Fruit fly (Drosophila melanogaster) whole organism, embryonic: ENCODE data around the gene Syx8.

Experiments
- Atf-2 ChIP-seq: fragments of 200-800 bp; sonication (Bioruptor generic); optimal IDR thresholded peaks from 2 replicates; lab custom pipeline; 2016; ENCODE audit warnings: missing biosample characterization, missing genetic modification characterization
- Blimp-1 ChIP-seq: fragments of 200-800 bp; sonication (Bioruptor generic); optimal IDR thresholded peaks from 3 replicates; lab custom pipeline; 2018; ENCODE audit warnings: missing biosample characterization, missing genetic modification characterization, mild to moderate bottlenecking, moderate library complexity, missing genetic modification reagents
- CG1024 ChIP-seq: fragments of 200-800 bp; sonication (Bioruptor generic); IDR thresholded peaks from 2 replicates; pipeline ENCODE4 v1.3.6; 2022; ENCODE audit warnings: missing biosample characterization, missing genetic modification characterization
- CG10274 ChIP-seq: fragments of 200-800 bp; sonication (Bioruptor generic); optimal IDR thresholded peaks from 3 replicates; lab custom pipeline; 2017; ENCODE audit warnings: missing biosample characterization, mild to moderate bottlenecking, missing genetic modification characterization
- CG1233 ChIP-seq: fragments of 200-800 bp; sonication (Bioruptor generic); optimal IDR thresholded peaks from 4 replicates; lab custom pipeline; 2018; ENCODE audit warnings: missing biosample characterization, mild to moderate bottlenecking, missing genetic modification characterization
- CG12659 ChIP-seq: fragments of 200-800 bp; sonication (Bioruptor generic); optimal IDR thresholded peaks from 3 replicates; lab custom pipeline; 2017; ENCODE audit warnings: mild to moderate bottlenecking, missing biosample characterization, missing genetic modification reagents, missing genetic modification characterization
- CG13296 ChIP-seq: fragments of 200-800 bp; sonication (Bioruptor generic); optimal IDR thresholded peaks from 3 replicates; lab custom pipeline; 2018; ENCODE audit warnings: missing biosample characterization, mild to moderate bottlenecking, missing genetic modification characterization
- CG14441 ChIP-seq: fragments of 200-800 bp; sonication (Bioruptor generic); IDR thresholded peaks from 2 replicates; pipeline ENCODE4 v1.3.6; 2022; ENCODE audit warnings: missing biosample characterization, missing genetic modification characterization
- CG15601 ChIP-seq: fragments of 200-800 bp; sonication (Bioruptor generic); optimal IDR thresholded peaks from 3 replicates; lab custom pipeline; 2019; ENCODE audit warnings: missing biosample characterization, mild to moderate bottlenecking, missing genetic modification characterization, moderate library complexity
- CG16863 ChIP-seq: fragments of 200-800 bp; sonication (Bioruptor generic); optimal IDR thresholded peaks from 3 replicates; lab custom pipeline; 2016; ENCODE audit warnings: missing biosample characterization, missing genetic modification characterization
- CG17385 ChIP-seq: fragments of 200-800 bp; sonication (Bioruptor generic); optimal IDR thresholded peaks from 3 replicates; lab custom pipeline; 2018; ENCODE audit warnings: missing biosample characterization, mild to moderate bottlenecking, missing genetic modification characterization
- CG17612 ChIP-seq: fragments of 200-800 bp; sonication (Bioruptor generic); IDR thresholded peaks from 2 replicates; pipeline ENCODE4 v1.3.6; 2022; ENCODE audit warnings: missing biosample characterization, missing genetic modification characterization
- CG17912 ChIP-seq: fragments of 200-800 bp; sonication (Bioruptor generic); optimal IDR thresholded peaks from 2 replicates; lab custom pipeline; 2018; ENCODE audit warnings: missing biosample characterization, mild to moderate bottlenecking, missing genetic modification characterization
- CG2199 ChIP-seq: fragments of 200-800 bp; sonication (Bioruptor generic); IDR thresholded peaks from 3 replicates; pipeline ENCODE4 v1.3.6; 2022; ENCODE audit warnings: missing biosample characterization, missing genetic modification characterization
- CG3281 ChIP-seq: fragments of 200-800 bp; sonication (Bioruptor generic); optimal IDR thresholded peaks from 3 replicates; lab custom pipeline; 2017; ENCODE audit warnings: missing biosample characterization, mild to moderate bottlenecking, missing genetic modification characterization
- CG3847 ChIP-seq: fragments of 200-800 bp; sonication (Bioruptor generic); IDR thresholded peaks from 2 replicates; pipeline ENCODE4 v1.3.6; 2022; ENCODE audit warnings: missing biosample characterization, missing genetic modification characterization
- CG4707 ChIP-seq: fragments of 200-800 bp; sonication (Bioruptor generic); optimal IDR thresholded peaks from 2 replicates; lab custom pipeline; 2018; ENCODE audit warnings: missing biosample characterization, mild to moderate bottlenecking, missing genetic modification characterization, moderate library complexity
- CG4730 ChIP-seq: fragments of 200-800 bp; sonication (Bioruptor generic); IDR thresholded peaks from 2 replicates; pipeline ENCODE4 v1.3.6; 2022; ENCODE audit warnings: missing biosample characterization, missing genetic modification characterization
- CG5245 ChIP-seq: fragments of 200-800 bp; sonication (Bioruptor generic); optimal IDR thresholded peaks from 3 replicates; lab custom pipeline; 2016; ENCODE audit warnings: missing biosample characterization, missing genetic modification characterization
- CG6254 ChIP-seq: fragments of 200-800 bp; sonication (Bioruptor generic); optimal IDR thresholded peaks from 3 replicates; lab custom pipeline; 2017; ENCODE audit warnings: mild to moderate bottlenecking, missing biosample characterization, missing genetic modification reagents, missing genetic modification characterization
- CG8924 ChIP-seq: fragments of 200-800 bp; optimal IDR thresholded peaks from 3 replicates; lab custom pipeline; 2019; ENCODE audit warnings: missing biosample characterization, mild to moderate bottlenecking, missing genetic modification characterization, moderate library complexity
- CG8944 ChIP-seq: fragments of 200-800 bp; sonication (Bioruptor generic); optimal IDR thresholded peaks from 3 replicates; lab custom pipeline; 2016; ENCODE audit warnings: missing biosample characterization, missing genetic modification characterization
- CoRest ChIP-seq: fragments of 200-800 bp; sonication (Bioruptor generic); optimal IDR thresholded peaks from 3 replicates; lab custom pipeline; 2018; ENCODE audit warnings: missing biosample characterization, mild to moderate bottlenecking, missing genetic modification characterization, moderate library complexity
- Dbx ChIP-seq: fragments of 200-800 bp; sonication (Bioruptor generic); IDR thresholded peaks from 3 replicates; pipeline ENCODE4 v1.3.6; 2022; ENCODE audit warnings: missing biosample characterization, missing genetic modification characterization
- E2f2 ChIP-seq: fragments of 200-800 bp; sonication (Bioruptor generic); IDR thresholded peaks from 2 replicates; pipeline ENCODE4 v1.3.6; 2022; ENCODE audit warnings: missing biosample characterization, missing genetic modification characterization
- Fer1 ChIP-seq: fragments of 200-800 bp; sonication (Bioruptor generic); optimal IDR thresholded peaks from 2 replicates; lab custom pipeline; 2017; ENCODE audit warnings: missing biosample characterization, mild to moderate bottlenecking, missing genetic modification characterization
- Fer3 ChIP-seq: fragments of 200-800 bp; sonication (Bioruptor generic); optimal IDR thresholded peaks from 2 replicates; lab custom pipeline; 2018; ENCODE audit warnings: missing biosample characterization, mild to moderate bottlenecking, missing genetic modification characterization, moderate library complexity
- H2.0 ChIP-seq: fragments of 200-800 bp; sonication (Bioruptor generic); IDR thresholded peaks from 2 replicates; pipeline ENCODE4 v1.3.6; 2022; ENCODE audit warnings: missing biosample characterization, missing genetic modification characterization
- HmgZ ChIP-seq: fragments of 200-800 bp; sonication (Bioruptor generic); optimal IDR thresholded peaks from 2 replicates; lab custom pipeline; 2018; ENCODE audit warnings: missing biosample characterization, mild to moderate bottlenecking, missing genetic modification characterization
- Hr39 ChIP-seq: fragments of >200 bp; optimal IDR thresholded peaks from 2 replicates; lab custom pipeline; 2017
- MBD-R2 ChIP-seq: fragments of 200-800 bp; sonication (Bioruptor generic); IDR thresholded peaks from 2 replicates; pipeline ENCODE4 v1.3.6; 2022; ENCODE audit warnings: missing biosample characterization, missing genetic modification characterization
- Meics ChIP-seq: fragments of 200-800 bp; sonication (Bioruptor generic); optimal IDR thresholded peaks from 2 replicates; lab custom pipeline; 2017; ENCODE audit warnings: missing biosample characterization, mild to moderate bottlenecking, missing genetic modification characterization
- NfI ChIP-seq: fragments of 200-800 bp; sonication (Bioruptor generic); optimal IDR thresholded peaks from 3 replicates; lab custom pipeline; 2018; ENCODE audit warnings: missing biosample characterization, mild to moderate bottlenecking, missing genetic modification characterization, moderate library complexity
- Scr ChIP-seq: fragments of 200-800 bp; sonication (Bioruptor generic); IDR thresholded peaks from 2 replicates; pipeline ENCODE4 v1.3.6; 2022; ENCODE audit warnings: missing biosample characterization, missing genetic modification characterization; ENCODE audit not compliant: partially characterized antibody
- Sry-δ ChIP-seq: fragments of 200-800 bp; sonication (Bioruptor generic); optimal IDR thresholded peaks from 2 replicates; lab custom pipeline; 2016; ENCODE audit warnings: missing biosample characterization, missing genetic modification characterization
- Stat92E ChIP-seq, 3 experiments: fragments of >200 bp in 2 of 3; fragments of 200-800 bp in 1 of 3; sonication (Bioruptor generic) in 1 of 3; optimal IDR thresholded peaks; 2 replicates each; lab custom pipeline; 2017 to 2019; ENCODE audit warnings: missing biosample characterization in 3 of 3, missing genetic modification characterization in 3 of 3, mild to moderate bottlenecking in 1 of 3, moderate library complexity in 1 of 3
- Tbp ChIP-seq: fragments of >200 bp; optimal IDR thresholded peaks from 2 replicates; lab custom pipeline; 2018; ENCODE audit warnings: missing biosample characterization, missing genetic modification characterization
- YL-1 ChIP-seq: fragments of 200-800 bp; sonication (Bioruptor generic); optimal IDR thresholded peaks from 3 replicates; lab custom pipeline; 2017; ENCODE audit warnings: missing biosample characterization, mild to moderate bottlenecking, missing genetic modification characterization
- ac ChIP-seq: fragments of 200-800 bp; sonication (Bioruptor generic); optimal IDR thresholded peaks from 3 replicates; lab custom pipeline; 2017; ENCODE audit warnings: missing biosample characterization, mild to moderate bottlenecking, missing genetic modification characterization
- caup ChIP-seq: fragments of 200-800 bp; sonication (Bioruptor generic); optimal IDR thresholded peaks from 3 replicates; lab custom pipeline; 2017; ENCODE audit warnings: missing biosample characterization, mild to moderate bottlenecking, missing genetic modification characterization, moderate library complexity; ENCODE audit not compliant: severe bottlenecking
- croc ChIP-seq: fragments of 200-800 bp; sonication (Bioruptor generic); conservative IDR thresholded peaks from 3 replicates; pipeline ENCODE4 v1.3.6; 2022; ENCODE audit warnings: missing biosample characterization, missing genetic modification characterization
- dm ChIP-seq: fragments of 200-800 bp; sonication (Bioruptor generic); optimal IDR thresholded peaks from 3 replicates; lab custom pipeline; 2016; ENCODE audit warnings: missing biosample characterization, missing genetic modification characterization
- h ChIP-seq: fragments of >200 bp; optimal IDR thresholded peaks from 2 replicates; lab custom pipeline; 2017
- jumu ChIP-seq: fragments of 200-800 bp; sonication (Bioruptor generic); optimal IDR thresholded peaks from 3 replicates; lab custom pipeline; 2016; ENCODE audit warnings: missing biosample characterization, missing genetic modification characterization
- odd ChIP-seq: fragments of 200-800 bp; sonication (Bioruptor generic); optimal IDR thresholded peaks from 2 replicates; lab custom pipeline; 2017; ENCODE audit warnings: missing biosample characterization, mild to moderate bottlenecking, missing genetic modification characterization
- salm ChIP-seq: fragments of 200-800 bp; sonication (Bioruptor generic); optimal IDR thresholded peaks from 2 replicates; lab custom pipeline; 2018; ENCODE audit warnings: missing biosample characterization, mild to moderate bottlenecking, missing genetic modification characterization
- schlank ChIP-seq: fragments of 200-800 bp; sonication (Bioruptor generic); optimal IDR thresholded peaks from 2 replicates; lab custom pipeline; 2018; ENCODE audit warnings: missing biosample characterization, mild to moderate bottlenecking, missing genetic modification characterization
- sob ChIP-seq: fragments of 200-800 bp; sonication (Bioruptor generic); IDR thresholded peaks from 2 replicates; pipeline ENCODE4 v1.3.6; 2022; ENCODE audit warnings: missing biosample characterization, missing genetic modification characterization
- tio ChIP-seq: fragments of 200-800 bp; sonication (Bioruptor generic); optimal IDR thresholded peaks from 2 replicates; lab custom pipeline; 2017; ENCODE audit warnings: missing biosample characterization, missing genetic modification characterization, inconsistent platforms
- unpg ChIP-seq: fragments of 200-800 bp; sonication (Bioruptor generic); optimal IDR thresholded peaks from 3 replicates; lab custom pipeline; 2018; ENCODE audit warnings: missing biosample characterization, mild to moderate bottlenecking, missing genetic modification characterization, moderate library complexity
- usp ChIP-seq: fragments of >200 bp; optimal IDR thresholded peaks from 2 replicates; lab custom pipeline; 2017; ENCODE audit warnings: missing biosample characterization, missing genetic modification characterization

Syx8 gene

dm6 chr3L:16581201-16581705 lies 5.6 kb downstream of the Syx8 start, which contains the start of gene Smn (continued):
- TF ChIP-seq CG16863 (GFP tag; lab: Kevin White, UChicago) (peak; percentile 52), croc (GFP tag; lab: Robert Waterston, UW) (no peak), HmgZ (peak; percentile 29), NfI (GFP tag; lab: Kevin White, UChicago) (no peak), schlank (tag; lab: Kevin White, UChicago) (no peak), H2.0 (no peak), Hr39 (lab: Kevin White, UChicago) (no peak), CG4730 (GFP tag; lab: Robert Waterston, UW) (no peak), Fer1 (peak; percentile 32), CG4707 (GFP tag; lab: Kevin White, UChicago) (no peak), CG14441 (GFP tag; lab: Robert Waterston, UW) (no peak), salm (tag; lab: Kevin White, UChicago) (no peak), CG17385 (GFP tag; lab: Kevin White, UChicago) (peak; percentile 58), CG3281 (GFP tag; lab: Kevin White, UChicago) (peak; percentile 57), CG15601 (tag; lab: Kevin White, UChicago) (peak; percentile 19), CG8944 (GFP tag; lab: Kevin White, UChicago) (peak; percentile 22), CG5245 (GFP tag; lab: Kevin White, UChicago) (peak; percentile 2), CG17912 (GFP tag; lab: Kevin White, UChicago) (no peak), Dbx (GFP tag; lab: Robert Waterston, UW) (0 out of 3 replicates have a peak, but pooled peaks have one; percentile 56), Blimp-1 (peak; percentile 18), h (lab: Kevin White, UChicago) (no peak), odd (GFP tag; lab: Kevin White, UChicago) (no peak), Sry-δ (peak; percentile 85), CG1024 (GFP tag; lab: Robert Waterston, UW) (no peak), Tbp (GFP tag; lab: Kevin White, UChicago) (peak; percentile 40), ac (no peak), CG2199 (GFP tag; lab: Robert Waterston, UW) (no peak), MBD-R2 (GFP tag; lab: Robert Waterston, UW) (peak; percentile 55), tio (GFP tag; lab: Kevin White, UChicago) (no peak), caup (no peak), jumu (GFP tag; lab: Kevin White, UChicago) (peak; percentile 53), CG10274 (no peak), CG17612 (GFP tag; lab: Robert Waterston, UW) (no peak), Meics (GFP tag; lab: Kevin White, UChicago) (peak; percentile 52), Stat92E (GFP tag; optimal IDR thresholded peaks at IDR 0.05; lab: Kevin White, UChicago) (no peak), CG8924 (tag; lab: Kevin White, UChicago) (peak; percentile 58), Fer3 (peak; percentile 17), CG3847 (GFP tag; lab: Robert Waterston, UW) (peak; percentile 55), Atf-2 (GFP tag; lab: Kevin White, UChicago) (no peak), CG12659 (GFP tag; lab: Kevin White, UChicago) (peak; percentile 81), YL-1 (GFP tag; lab: Kevin White, UChicago) (peak; percentile 17), usp (GFP tag; lab: Kevin White, UChicago) (no peak), sob (GFP tag; lab: Robert Waterston, UW) (0 out of 2 replicates have a peak, but pooled peaks have one; percentile 20), Scr (peak; percentile 91), E2f2 (GFP tag; lab: Robert Waterston, UW) (peak; percentile 31; the same call in 1 of the 2 replicates), CoRest (peak; percentile 66), CG6254 (GFP tag; lab: Kevin White, UChicago) (no peak), unpg (GFP tag; lab: Kevin White, UChicago) (peak; percentile 31), dm (GFP tag; lab: Kevin White, UChicago) (peak; percentile 2), CG13296 (peak; percentile 27), CG1233 (GFP tag; lab: Kevin White, UChicago) (peak; percentile 29)
